Fruit fly (Drosophila melanogaster) whole organism, embryonic: Measurements from ENCODE around the gene stas.
A peak's percentile ranks its signal among the peaks of the same experiment; 100 is the strongest.

Source experiments
- B-H2 ChIP-seq: fragments of 200-800 bp; sonication (Bioruptor generic); optimal IDR thresholded peaks from 2 replicates; lab custom pipeline; 2018; ENCODE audit warnings: missing biosample characterization, mild to moderate bottlenecking, missing genetic modification characterization
- Bteb2 ChIP-seq: fragments of 200-800 bp; sonication (Bioruptor generic); optimal IDR thresholded peaks from 2 replicates; lab custom pipeline; 2016; ENCODE audit warnings: missing biosample characterization, missing genetic modification characterization
- CG10366 ChIP-seq: fragments of 200-800 bp; sonication (Bioruptor generic); IDR thresholded peaks from 2 replicates; pipeline ENCODE4 v1.3.6; 2022; ENCODE audit warnings: missing biosample characterization, missing genetic modification characterization
- CG10543 ChIP-seq: fragments of 200-800 bp; sonication (Bioruptor generic); optimal IDR thresholded peaks from 3 replicates; lab custom pipeline; 2017; ENCODE audit warnings: missing biosample characterization, mild to moderate bottlenecking, missing genetic modification characterization, moderate library complexity
- CG11456 ChIP-seq: fragments of 200-800 bp; sonication (Bioruptor generic); IDR thresholded peaks from 3 replicates; pipeline ENCODE4 v1.3.6; 2022; ENCODE audit warnings: missing biosample characterization, missing genetic modification characterization
- CG12659 ChIP-seq: fragments of 200-800 bp; sonication (Bioruptor generic); optimal IDR thresholded peaks from 3 replicates; lab custom pipeline; 2017; ENCODE audit warnings: mild to moderate bottlenecking, missing biosample characterization, missing genetic modification reagents, missing genetic modification characterization
- CG12769 ChIP-seq: fragments of 200-800 bp; sonication (Bioruptor generic); optimal IDR thresholded peaks from 2 replicates; lab custom pipeline; 2019; ENCODE audit warnings: missing biosample characterization, mild to moderate bottlenecking, missing genetic modification characterization, moderate library complexity
- CG13287 ChIP-seq: fragments of 200-800 bp; sonication (Bioruptor generic); IDR thresholded peaks from 2 replicates; pipeline ENCODE4 v1.3.6; 2022; ENCODE audit warnings: missing biosample characterization, missing genetic modification characterization; ENCODE audit not compliant: partially characterized antibody
- CG13296 ChIP-seq: fragments of 200-800 bp; sonication (Bioruptor generic); optimal IDR thresholded peaks from 3 replicates; lab custom pipeline; 2018; ENCODE audit warnings: missing biosample characterization, mild to moderate bottlenecking, missing genetic modification characterization
- CG14710 ChIP-seq: fragments of 200-800 bp; sonication (Bioruptor generic); optimal IDR thresholded peaks from 3 replicates; lab custom pipeline; 2019; ENCODE audit warnings: missing biosample characterization, mild to moderate bottlenecking, missing genetic modification characterization, moderate library complexity
- CG1529 ChIP-seq: fragments of 200-800 bp; sonication (Bioruptor generic); optimal IDR thresholded peaks from 3 replicates; lab custom pipeline; 2018; ENCODE audit warnings: missing biosample characterization, missing genetic modification characterization
- CG15479 ChIP-seq: fragments of 200-800 bp; sonication (Bioruptor generic); optimal IDR thresholded peaks from 3 replicates; lab custom pipeline; 2019; ENCODE audit warnings: missing biosample characterization, mild to moderate bottlenecking, missing genetic modification characterization, moderate library complexity
- CG17568 ChIP-seq: fragments of 200-800 bp; sonication (Bioruptor generic); optimal IDR thresholded peaks from 2 replicates; lab custom pipeline; 2018; ENCODE audit warnings: missing biosample characterization, mild to moderate bottlenecking, missing genetic modification characterization, moderate library complexity
- CG18262 ChIP-seq: fragments of 200-800 bp; optimal IDR thresholded peaks from 3 replicates; lab custom pipeline; 2019; ENCODE audit warnings: missing biosample characterization, mild to moderate bottlenecking, missing genetic modification characterization, moderate library complexity
- CG18764 ChIP-seq: fragments of 200-800 bp; sonication (Bioruptor generic); optimal IDR thresholded peaks from 3 replicates; lab custom pipeline; 2016; ENCODE audit warnings: missing biosample characterization, missing genetic modification characterization
- CG2712 ChIP-seq: fragments of 200-800 bp; optimal IDR thresholded peaks from 3 replicates; lab custom pipeline; 2019; ENCODE audit warnings: missing biosample characterization, mild to moderate bottlenecking, missing genetic modification characterization, moderate library complexity
- CG30020 ChIP-seq: fragments of 200-800 bp; optimal IDR thresholded peaks from 2 replicates; lab custom pipeline; 2019; ENCODE audit warnings: missing biosample characterization, mild to moderate bottlenecking, missing genetic modification characterization, moderate library complexity
- CG31224 ChIP-seq: fragments of 200-800 bp; sonication (Bioruptor generic); IDR thresholded peaks from 2 replicates; pipeline ENCODE4 v1.3.6; 2022; ENCODE audit warnings: missing biosample characterization, missing genetic modification characterization
- CG42726 ChIP-seq: fragments of 200-800 bp; sonication (Bioruptor generic); IDR thresholded peaks from 2 replicates; pipeline ENCODE4 v1.3.6; 2022; ENCODE audit warnings: missing biosample characterization, missing genetic modification characterization; ENCODE audit not compliant: partially characterized antibody
- CG4328 ChIP-seq: fragments of 200-800 bp; sonication (Bioruptor generic); optimal IDR thresholded peaks from 3 replicates; lab custom pipeline; 2017; ENCODE audit warnings: missing biosample characterization, missing genetic modification reagents, missing genetic modification characterization
- CG4360 ChIP-seq: fragments of 200-800 bp; sonication (Bioruptor generic); IDR thresholded peaks from 2 replicates; pipeline ENCODE4 v1.3.6; 2022; ENCODE audit warnings: missing biosample characterization, missing genetic modification characterization
- CG4854 ChIP-seq: fragments of 200-800 bp; sonication (Bioruptor generic); optimal IDR thresholded peaks from 2 replicates; lab custom pipeline; 2016; ENCODE audit warnings: missing biosample characterization, missing genetic modification characterization, inconsistent platforms
- CG6175 ChIP-seq: fragments of 200-800 bp; sonication (Bioruptor generic); IDR thresholded peaks from 3 replicates; pipeline ENCODE4 v1.3.6; 2022; ENCODE audit warnings: missing biosample characterization, missing genetic modification characterization
- Dp ChIP-seq: fragments of 200-800 bp; sonication (Bioruptor generic); optimal IDR thresholded peaks from 2 replicates; lab custom pipeline; 2018; ENCODE audit warnings: missing biosample characterization, mild to moderate bottlenecking, missing genetic modification characterization, moderate library complexity
- Fer2 ChIP-seq: fragments of 200-800 bp; sonication (Bioruptor generic); optimal IDR thresholded peaks from 2 replicates; lab custom pipeline; 2018; ENCODE audit warnings: missing biosample characterization, mild to moderate bottlenecking, missing genetic modification characterization, moderate library complexity
- GATAe ChIP-seq: fragments of 200-800 bp; sonication (Bioruptor generic); conservative IDR thresholded peaks from 2 replicates; pipeline ENCODE4 v1.3.6; 2022; ENCODE audit warnings: missing biosample characterization, missing genetic modification characterization
- HLH3B ChIP-seq: fragments of 200-800 bp; sonication (Bioruptor generic); IDR thresholded peaks from 2 replicates; pipeline ENCODE4 v1.3.6; 2022; ENCODE audit warnings: missing biosample characterization, missing genetic modification characterization
- Kr ChIP-seq: fragments of 200-800 bp; sonication (Bioruptor generic); optimal IDR thresholded peaks from 2 replicates; lab custom pipeline; 2017; ENCODE audit warnings: missing biosample characterization, mild to moderate bottlenecking, missing genetic modification characterization
- Mrtf ChIP-seq: fragments of 200-800 bp; sonication (Bioruptor generic); IDR thresholded peaks from 3 replicates; pipeline ENCODE4 v1.3.6; 2022; ENCODE audit warnings: missing biosample characterization, missing genetic modification characterization
- NC2α ChIP-seq: fragments of 200-800 bp; sonication (Bioruptor generic); optimal IDR thresholded peaks from 2 replicates; lab custom pipeline; 2016; ENCODE audit warnings: missing biosample characterization, missing genetic modification characterization
- Sox102F ChIP-seq: fragments of 200-800 bp; sonication (Bioruptor generic); optimal IDR thresholded peaks from 2 replicates; lab custom pipeline; 2018; ENCODE audit warnings: missing biosample characterization, mild to moderate bottlenecking, missing genetic modification characterization, moderate library complexity
- Usf ChIP-seq: fragments of 200-800 bp; sonication (Bioruptor generic); optimal IDR thresholded peaks from 2 replicates; lab custom pipeline; 2017; ENCODE audit warnings: missing genotype, missing biosample characterization, missing genetic modification characterization
- YL-1 ChIP-seq: fragments of 200-800 bp; sonication (Bioruptor generic); optimal IDR thresholded peaks from 3 replicates; lab custom pipeline; 2017; ENCODE audit warnings: missing biosample characterization, mild to moderate bottlenecking, missing genetic modification characterization
- ab ChIP-seq: fragments of 200-800 bp; sonication (Bioruptor generic); optimal IDR thresholded peaks from 2 replicates; lab custom pipeline; 2016; ENCODE audit warnings: missing biosample characterization, missing genetic modification characterization
- ap ChIP-seq: fragments of 200-800 bp; sonication (Bioruptor generic); IDR thresholded peaks from 2 replicates; pipeline ENCODE4 v1.3.6; 2022; ENCODE audit warnings: missing biosample characterization, missing genetic modification characterization
- esg ChIP-seq: fragments of 200-800 bp; sonication (Bioruptor generic); conservative IDR thresholded peaks from 2 replicates; pipeline ENCODE4 v1.3.6; 2022; ENCODE audit warnings: missing biosample characterization, missing genetic modification characterization
- fd96Cb ChIP-seq: fragments of 200-800 bp; sonication (Bioruptor generic); optimal IDR thresholded peaks from 2 replicates; lab custom pipeline; 2018; ENCODE audit warnings: missing biosample characterization, mild to moderate bottlenecking, missing genetic modification characterization, moderate library complexity
- grn ChIP-seq: fragments of 200-800 bp; sonication (Bioruptor generic); optimal IDR thresholded peaks from 3 replicates; lab custom pipeline; 2017; ENCODE audit warnings: missing biosample characterization, missing genetic modification characterization
- gsb-n ChIP-seq: fragments of 200-800 bp; sonication (Bioruptor generic); optimal IDR thresholded peaks from 3 replicates; lab custom pipeline; 2018; ENCODE audit warnings: missing biosample characterization, mild to moderate bottlenecking, missing genetic modification characterization
- inv ChIP-seq: fragments of 200-800 bp; sonication (Bioruptor generic); IDR thresholded peaks from 2 replicates; pipeline ENCODE4 v1.3.6; 2022; ENCODE audit warnings: missing biosample characterization, missing genetic modification characterization; ENCODE audit not compliant: partially characterized antibody
- kah ChIP-seq: fragments of 200-800 bp; sonication (Bioruptor generic); optimal IDR thresholded peaks from 2 replicates; lab custom pipeline; 2018; ENCODE audit warnings: missing biosample characterization, mild to moderate bottlenecking, missing genetic modification characterization
- lola ChIP-seq, 3 experiments: fragments of >200 bp in 2 of 3; fragments of 200-800 bp in 1 of 3; sonication (Bioruptor generic) in 1 of 3; optimal IDR thresholded peaks; 2 replicates each; lab custom pipeline; 2017 to 2019; ENCODE audit warnings: missing biosample characterization in 3 of 3, missing genetic modification characterization in 3 of 3, mild to moderate bottlenecking in 1 of 3, moderate library complexity in 1 of 3
- lov ChIP-seq, 2 experiments: fragments of 200-800 bp in 1 of 2; fragments of >200 bp in 1 of 2; sonication (Bioruptor generic) in 1 of 2; IDR thresholded peaks in 1 of 2; optimal IDR thresholded peaks in 1 of 2; 2 replicates in 1 of 2; 3 replicates in 1 of 2; pipeline versions ENCODE4 v1.3.6 to Lab custom; 2017 to 2022; ENCODE audit warnings: missing biosample characterization in 1 of 2, missing genetic modification characterization in 1 of 2
- maf-S ChIP-seq: fragments of 200-800 bp; sonication (Bioruptor generic); optimal IDR thresholded peaks from 2 replicates; lab custom pipeline; 2016; ENCODE audit warnings: missing biosample characterization, missing genetic modification characterization
- nmo ChIP-seq: fragments of 200-800 bp; sonication (Bioruptor generic); optimal IDR thresholded peaks from 2 replicates; lab custom pipeline; 2018; ENCODE audit warnings: missing biosample characterization, mild to moderate bottlenecking, missing genetic modification characterization, moderate library complexity
- pzg ChIP-seq: fragments of 200-800 bp; sonication (Bioruptor generic); optimal IDR thresholded peaks from 3 replicates; lab custom pipeline; 2018; ENCODE audit warnings: missing biosample characterization, mild to moderate bottlenecking, missing genetic modification characterization, moderate library complexity
- tup ChIP-seq: fragments of 200-800 bp; sonication (Bioruptor generic); optimal IDR thresholded peaks from 2 replicates; lab custom pipeline; 2016; ENCODE audit warnings: missing biosample characterization, mild to moderate bottlenecking, missing genetic modification characterization, moderate library complexity
- zfh1 ChIP-seq: fragments of 200-800 bp; sonication (Bioruptor generic); IDR thresholded peaks from 3 replicates; pipeline ENCODE4 v1.3.6; 2022; ENCODE audit warnings: missing biosample characterization, missing genetic modification characterization

Gene stas

dm6 chrX:17631996-17632612 is 4.4 kb upstream of the stas start, which contains the start of the genes corolla and ND-24 (continued):
- peak; percentile 81 for TF ChIP-seq CG11456 (GFP tag; lab: Robert Waterston, UW)
- TF ChIP-seq CG17568 (GFP tag; lab: Kevin White, UChicago), result no peak
- peak; percentile 92 for TF ChIP-seq CG14710 (tag; lab: Kevin White, UChicago)
- peak; percentile 74 for TF ChIP-seq fd96Cb (tag; lab: Kevin White, UChicago)
- TF ChIP-seq CG4360 (GFP tag; lab: Robert Waterston, UW), result no peak
- peak; percentile 76 for TF ChIP-seq tup
- no peak for TF ChIP-seq grn (GFP tag; lab: Kevin White, UChicago)
- peak; percentile 88 for TF ChIP-seq inv (GFP tag; lab: Robert Waterston, UW)
- no peak for TF ChIP-seq Kr
- peak; percentile 17 for TF ChIP-seq YL-1 (GFP tag; lab: Kevin White, UChicago)
- no peak; the same call in 1 of the 2 replicates for TF ChIP-seq GATAe (GFP tag; lab: Robert Waterston, UW)
- TF ChIP-seq CG4328 (GFP tag; lab: Kevin White, UChicago), result peak; percentile 63
- peak; percentile 89 for TF ChIP-seq zfh1 (GFP tag; lab: Robert Waterston, UW)
- peak; percentile 77 for TF ChIP-seq Dp (GFP tag; lab: Kevin White, UChicago)
- peak; percentile 70 for TF ChIP-seq pzg (GFP tag; lab: Kevin White, UChicago)
- TF ChIP-seq ap (GFP tag; lab: Robert Waterston, UW), result peak; percentile 78
- no peak for TF ChIP-seq CG15479 (GFP tag; lab: Kevin White, UChicago)
- no peak for TF ChIP-seq lov (optimal IDR thresholded peaks at IDR 0.05; lab: Kevin White, UChicago)
- peak; percentile 69; the same call in 1 of the 3 replicates for TF ChIP-seq lov (GFP tag; IDR thresholded peaks at IDR 0.05; lab: Robert Waterston, UW)
- TF ChIP-seq Bteb2, result peak; percentile 88
- peak; percentile 90 for TF ChIP-seq CG10366
- TF ChIP-seq CG2712, result peak; percentile 83
- TF ChIP-seq CG30020 (tag; lab: Kevin White, UChicago), result peak; percentile 44
- peak; percentile 56 for TF ChIP-seq gsb-n (tag; lab: Kevin White, UChicago)
- TF ChIP-seq CG4854 (GFP tag; lab: Kevin White, UChicago), result peak; percentile 81
- TF ChIP-seq lola (GFP tag; optimal IDR thresholded peaks at IDR 0.05; lab: Kevin White, UChicago), result peak in 1 of 3 experiments; percentile 75
- peak; percentile 68 for TF ChIP-seq CG18262 (tag; lab: Kevin White, UChicago)
- TF ChIP-seq ab (GFP tag; lab: Kevin White, UChicago), result peak; percentile 4
- peak; percentile 78 for TF ChIP-seq CG31224 (GFP tag; lab: Robert Waterston, UW)
- peak; percentile 74 for TF ChIP-seq CG42726 (GFP tag; lab: Robert Waterston, UW)
- TF ChIP-seq CG1529 (GFP tag; lab: Kevin White, UChicago), result peak; percentile 52
- peak; percentile 58 for TF ChIP-seq B-H2 (GFP tag; lab: Kevin White, UChicago)
- peak; percentile 92 for TF ChIP-seq CG13287 (GFP tag; lab: Robert Waterston, UW)
- peak; percentile 53 for TF ChIP-seq kah (GFP tag; lab: Kevin White, UChicago)
- TF ChIP-seq CG13296 (GFP tag; lab: Kevin White, UChicago), result peak; percentile 73
- TF ChIP-seq CG18764 (GFP tag; lab: Kevin White, UChicago), result peak; percentile 75
- peak; percentile 84 for TF ChIP-seq nmo
- peak; percentile 40; the same call in 1 of the 3 replicates for TF ChIP-seq CG6175
- peak; percentile 67 for TF ChIP-seq CG12769 (tag; lab: Kevin White, UChicago)
- TF ChIP-seq Usf (GFP tag; lab: Kevin White, UChicago), result no peak
- peak; percentile 86 for TF ChIP-seq esg
- TF ChIP-seq NC2α (GFP tag; lab: Kevin White, UChicago), result peak; percentile 62
- TF ChIP-seq maf-S (GFP tag; lab: Kevin White, UChicago), result peak; percentile 83
- peak; percentile 52 for TF ChIP-seq Fer2 (tag; lab: Kevin White, UChicago)
- peak; percentile 87 for TF ChIP-seq HLH3B (GFP tag; lab: Robert Waterston, UW)
- TF ChIP-seq CG12659 (GFP tag; lab: Kevin White, UChicago), result peak; percentile 87
- TF ChIP-seq CG10543, result peak; percentile 57
- no peak for TF ChIP-seq Sox102F
- TF ChIP-seq Mrtf, result peak; percentile 71
